Fruit fly (Drosophila melanogaster) whole organism, embryonic: Measurements from ENCODE around the gene jhamt.

Experiments
- Adf1 ChIP-seq: fragments of 200-800 bp; sonication (Bioruptor generic); IDR thresholded peaks from 2 replicates; pipeline ENCODE4 v1.3.6; 2022; ENCODE audit warnings: missing biosample characterization, missing genetic modification characterization
- Atf6 ChIP-seq: fragments of 200-800 bp; sonication (Bioruptor generic); IDR thresholded peaks from 2 replicates; pipeline ENCODE4 v1.3.6; 2022; ENCODE audit warnings: missing biosample characterization, missing genetic modification characterization
- CG10147 ChIP-seq: fragments of 200-800 bp; sonication (Bioruptor generic); optimal IDR thresholded peaks from 2 replicates; lab custom pipeline; 2019; ENCODE audit warnings: missing biosample characterization, mild to moderate bottlenecking, missing genetic modification characterization, moderate library complexity
- CG10267 ChIP-seq: fragments of 200-800 bp; sonication (Bioruptor generic); optimal IDR thresholded peaks from 2 replicates; lab custom pipeline; 2018; ENCODE audit warnings: missing biosample characterization, mild to moderate bottlenecking, missing genetic modification characterization, moderate library complexity
- CG11398 ChIP-seq: fragments of 200-800 bp; sonication (Bioruptor generic); optimal IDR thresholded peaks from 2 replicates; lab custom pipeline; 2016; ENCODE audit warnings: missing biosample characterization, missing genetic modification characterization
- CG11560 ChIP-seq: fragments of 200-800 bp; sonication (Bioruptor generic); IDR thresholded peaks from 3 replicates; pipeline ENCODE4 v1.3.6; 2022; ENCODE audit warnings: missing biosample characterization, missing genetic modification characterization
- CG12391 ChIP-seq: fragments of 200-800 bp; sonication (Bioruptor generic); optimal IDR thresholded peaks from 3 replicates; lab custom pipeline; 2018; ENCODE audit warnings: missing biosample characterization, mild to moderate bottlenecking, missing genetic modification characterization, moderate library complexity
- CG12942 ChIP-seq: fragments of 200-800 bp; sonication (Bioruptor generic); optimal IDR thresholded peaks from 3 replicates; lab custom pipeline; 2016; ENCODE audit warnings: missing biosample characterization, missing genetic modification characterization
- CG14860 ChIP-seq: fragments of 200-800 bp; sonication (Bioruptor generic); IDR thresholded peaks from 3 replicates; pipeline ENCODE4 v1.3.6; 2022; ENCODE audit warnings: missing biosample characterization, missing genetic modification characterization; ENCODE audit not compliant: partially characterized antibody
- CG15011 ChIP-seq: fragments of 200-800 bp; sonication (Bioruptor generic); optimal IDR thresholded peaks from 3 replicates; lab custom pipeline; 2018; ENCODE audit warnings: missing biosample characterization, mild to moderate bottlenecking, missing genetic modification characterization
- CG15269 ChIP-seq: fragments of 200-800 bp; sonication (Bioruptor generic); optimal IDR thresholded peaks from 2 replicates; lab custom pipeline; 2018; ENCODE audit warnings: missing biosample characterization, mild to moderate bottlenecking, missing genetic modification characterization, moderate library complexity
- CG1529 ChIP-seq: fragments of 200-800 bp; sonication (Bioruptor generic); optimal IDR thresholded peaks from 3 replicates; lab custom pipeline; 2018; ENCODE audit warnings: missing biosample characterization, missing genetic modification characterization
- CG16815 ChIP-seq: fragments of 200-800 bp; sonication (Bioruptor generic); optimal IDR thresholded peaks from 3 replicates; lab custom pipeline; 2017; ENCODE audit warnings: missing biosample characterization, mild to moderate bottlenecking, missing genetic modification characterization
- CG17186 ChIP-seq: fragments of 200-800 bp; sonication (Bioruptor generic); optimal IDR thresholded peaks from 3 replicates; lab custom pipeline; 2017; ENCODE audit warnings: missing biosample characterization, missing genetic modification reagents, missing genetic modification characterization
- CG1832 ChIP-seq: fragments of 200-800 bp; sonication (Bioruptor generic); optimal IDR thresholded peaks from 2 replicates; lab custom pipeline; 2017; ENCODE audit warnings: missing biosample characterization, mild to moderate bottlenecking, missing genetic modification characterization, inconsistent platforms
- CG18599 ChIP-seq: fragments of 200-800 bp; sonication (Bioruptor generic); optimal IDR thresholded peaks from 3 replicates; lab custom pipeline; 2017; ENCODE audit warnings: missing biosample characterization, missing genetic modification characterization, mild to moderate bottlenecking, moderate library complexity, missing genetic modification reagents
- CG2199 ChIP-seq: fragments of 200-800 bp; sonication (Bioruptor generic); IDR thresholded peaks from 3 replicates; pipeline ENCODE4 v1.3.6; 2022; ENCODE audit warnings: missing biosample characterization, missing genetic modification characterization
- CG30431 ChIP-seq: fragments of 200-800 bp; sonication (Bioruptor generic); optimal IDR thresholded peaks from 2 replicates; lab custom pipeline; 2017; ENCODE audit warnings: missing biosample characterization, missing genetic modification characterization
- CG31224 ChIP-seq: fragments of 200-800 bp; sonication (Bioruptor generic); IDR thresholded peaks from 2 replicates; pipeline ENCODE4 v1.3.6; 2022; ENCODE audit warnings: missing biosample characterization, missing genetic modification characterization
- CG31441 ChIP-seq: fragments of 200-800 bp; sonication (Bioruptor generic); IDR thresholded peaks from 2 replicates; pipeline ENCODE4 v1.3.6; 2022; ENCODE audit warnings: missing biosample characterization, missing genetic modification characterization
- CG3726 ChIP-seq: fragments of 200-800 bp; sonication (Bioruptor generic); IDR thresholded peaks from 3 replicates; pipeline ENCODE4, ENCODE4 v1.3.6; 2022; ENCODE audit warnings: missing biosample characterization, missing genetic modification characterization
- CG5180 ChIP-seq: fragments of 200-800 bp; sonication (Bioruptor generic); optimal IDR thresholded peaks from 3 replicates; lab custom pipeline; 2017; ENCODE audit warnings: missing biosample characterization, missing genetic modification characterization, mild to moderate bottlenecking, moderate library complexity, missing genetic modification reagents
- CG6765 ChIP-seq: fragments of 200-800 bp; sonication (Bioruptor generic); optimal IDR thresholded peaks from 3 replicates; lab custom pipeline; 2017; ENCODE audit warnings: missing biosample characterization, mild to moderate bottlenecking, missing genetic modification characterization
- CG7987 ChIP-seq: fragments of 200-800 bp; sonication (Bioruptor generic); optimal IDR thresholded peaks from 2 replicates; lab custom pipeline; 2018; ENCODE audit warnings: missing biosample characterization, mild to moderate bottlenecking, missing genetic modification characterization, moderate library complexity
- CG8281 ChIP-seq: fragments of 200-800 bp; sonication (Bioruptor generic); optimal IDR thresholded peaks from 2 replicates; lab custom pipeline; 2018; ENCODE audit warnings: missing biosample characterization, mild to moderate bottlenecking, missing genetic modification characterization, moderate library complexity
- CG9437 ChIP-seq: fragments of 200-800 bp; sonication (Bioruptor generic); optimal IDR thresholded peaks from 2 replicates; lab custom pipeline; 2018; ENCODE audit warnings: missing biosample characterization, mild to moderate bottlenecking, missing genetic modification characterization
- Dad ChIP-seq: fragments of 200-800 bp; sonication (Bioruptor generic); optimal IDR thresholded peaks from 3 replicates; lab custom pipeline; 2016; ENCODE audit warnings: missing biosample characterization, missing genetic modification characterization
- Dek ChIP-seq: fragments of 200-800 bp; sonication (Bioruptor generic); optimal IDR thresholded peaks from 3 replicates; lab custom pipeline; 2019; ENCODE audit warnings: missing biosample characterization, mild to moderate bottlenecking, missing genetic modification characterization, moderate library complexity
- HHEX ChIP-seq: fragments of 200-800 bp; sonication (Bioruptor generic); optimal IDR thresholded peaks from 3 replicates; lab custom pipeline; 2017; ENCODE audit warnings: missing biosample characterization, mild to moderate bottlenecking, missing genetic modification characterization, missing genetic modification reagents
- Lpt ChIP-seq: fragments of >200 bp; optimal IDR thresholded peaks from 2 replicates; lab custom pipeline; 2018; ENCODE audit warnings: missing biosample characterization, missing genetic modification characterization
- Mad ChIP-seq: fragments of 200-800 bp; sonication (Bioruptor generic); optimal IDR thresholded peaks from 2 replicates; lab custom pipeline; 2016; ENCODE audit warnings: missing biosample characterization, missing genetic modification characterization
- Nf-YA ChIP-seq: fragments of 200-800 bp; sonication (Bioruptor generic); IDR thresholded peaks from 2 replicates; pipeline ENCODE4 v1.3.6; 2022; ENCODE audit warnings: missing biosample characterization, missing genetic modification characterization
- Rx ChIP-seq: fragments of 200-800 bp; sonication (Bioruptor generic); IDR thresholded peaks from 2 replicates; pipeline ENCODE4 v1.3.6; 2022; ENCODE audit warnings: missing biosample characterization, missing genetic modification characterization
- ash1 ChIP-seq: fragments of 200-800 bp; sonication (Bioruptor generic); optimal IDR thresholded peaks from 2 replicates; lab custom pipeline; 2018; ENCODE audit warnings: missing biosample characterization, mild to moderate bottlenecking, missing genetic modification characterization
- br ChIP-seq: fragments of >200 bp; optimal IDR thresholded peaks from 2 replicates; lab custom pipeline; 2017
- bsh ChIP-seq, 2 experiments: fragments of 200-800 bp; sonication (Bioruptor generic); optimal IDR thresholded peaks; 2 replicates each; lab custom pipeline; 2017 to 2018; ENCODE audit warnings: mild to moderate bottlenecking in 2 of 2, missing biosample characterization in 2 of 2, missing genetic modification characterization in 2 of 2, moderate library complexity in 1 of 2
- chinmo ChIP-seq: fragments of 200-800 bp; sonication (Bioruptor generic); IDR thresholded peaks from 4 replicates; pipeline ENCODE4 v1.3.6; 2022; ENCODE audit warnings: missing biosample characterization, missing genetic modification characterization; ENCODE audit not compliant: partially characterized antibody
- emc ChIP-seq: fragments of 200-800 bp; sonication (Bioruptor generic); optimal IDR thresholded peaks from 2 replicates; lab custom pipeline; 2016; ENCODE audit warnings: missing biosample characterization, missing genetic modification characterization
- en ChIP-seq: fragments of 200-800 bp; sonication (Bioruptor generic); optimal IDR thresholded peaks from 2 replicates; lab custom pipeline; 2016; ENCODE audit warnings: missing biosample characterization, missing genetic modification characterization
- gro ChIP-seq: fragments of 200-800 bp; sonication (Bioruptor generic); optimal IDR thresholded peaks from 2 replicates; lab custom pipeline; 2016; ENCODE audit warnings: missing biosample characterization, missing genetic modification characterization
- insv ChIP-seq, 2 experiments: fragments of 200-800 bp; sonication (Bioruptor generic); optimal IDR thresholded peaks; 3 replicates each; lab custom pipeline; 2016 to 2018; ENCODE audit warnings: missing biosample characterization in 2 of 2, missing genetic modification characterization in 2 of 2
- jing ChIP-seq: fragments of 200-800 bp; sonication (Bioruptor generic); optimal IDR thresholded peaks from 2 replicates; lab custom pipeline; 2018; ENCODE audit warnings: missing biosample characterization, mild to moderate bottlenecking, missing genetic modification characterization
- lilli ChIP-seq: fragments of 200-800 bp; sonication (Bioruptor generic); optimal IDR thresholded peaks from 3 replicates; lab custom pipeline; 2016; ENCODE audit warnings: missing biosample characterization, missing genetic modification characterization
- mam ChIP-seq: fragments of 200-800 bp; sonication (Bioruptor generic); optimal IDR thresholded peaks from 3 replicates; lab custom pipeline; 2016; ENCODE audit warnings: missing biosample characterization, missing genetic modification characterization
- nom ChIP-seq: fragments of 200-800 bp; sonication (Bioruptor generic); optimal IDR thresholded peaks from 2 replicates; lab custom pipeline; 2017; ENCODE audit warnings: missing biosample characterization, missing genetic modification characterization, mild to moderate bottlenecking, moderate library complexity, missing genetic modification reagents
- pfk ChIP-seq: fragments of 200-800 bp; sonication (Bioruptor generic); optimal IDR thresholded peaks from 2 replicates; lab custom pipeline; 2018; ENCODE audit warnings: missing biosample characterization, mild to moderate bottlenecking, missing genetic modification characterization, moderate library complexity
- sc ChIP-seq, 3 experiments: fragments of >200 bp in 2 of 3; fragments of 200-800 bp in 1 of 3; sonication (Bioruptor generic) in 1 of 3; optimal IDR thresholded peaks; 2 replicates in 2 of 3; 3 replicates in 1 of 3; lab custom pipeline; 2017; ENCODE audit warnings: mild to moderate bottlenecking in 1 of 3, missing biosample characterization in 1 of 3, missing genetic modification characterization in 1 of 3, missing genetic modification reagents in 1 of 3
- sim ChIP-seq: fragments of 200-800 bp; sonication (Bioruptor generic); IDR thresholded peaks from 2 replicates; pipeline ENCODE4 v1.3.6; 2022; ENCODE audit warnings: missing biosample characterization, missing genetic modification characterization
- sr ChIP-seq: fragments of 200-800 bp; sonication (Bioruptor generic); IDR thresholded peaks from 3 replicates; pipeline ENCODE4 v1.3.6; 2022; ENCODE audit warnings: missing biosample characterization, missing genetic modification characterization
- tup ChIP-seq: fragments of 200-800 bp; sonication (Bioruptor generic); optimal IDR thresholded peaks from 2 replicates; lab custom pipeline; 2016; ENCODE audit warnings: missing biosample characterization, mild to moderate bottlenecking, missing genetic modification characterization, moderate library complexity
- wdn ChIP-seq: fragments of 200-800 bp; sonication (Bioruptor generic); IDR thresholded peaks from 2 replicates; pipeline ENCODE4 v1.3.6; 2022; ENCODE audit warnings: missing biosample characterization, missing genetic modification characterization

The jhamt gene

dm6 chr2L:16329102-16329520, 36.6 kb upstream of the jhamt start, which contains the start of gene mRpL4 (continued):
- TF ChIP-seq emc (no peak), Adf1 (no peak), CG7987 (GFP tag; lab: Kevin White, UChicago) (peak; percentile 8), wdn (GFP tag; lab: Robert Waterston, UW) (peak; percentile 18; the same call in 1 of the 2 replicates), CG18599 (GFP tag; lab: Kevin White, UChicago) (no peak), sim (GFP tag; lab: Robert Waterston, UW) (no peak), CG17186 (GFP tag; lab: Kevin White, UChicago) (peak; percentile 84), CG1832 (GFP tag; lab: Kevin White, UChicago) (no peak), Mad (GFP tag; lab: Kevin White, UChicago) (no peak), sc (optimal IDR thresholded peaks at IDR 0.05; lab: Kevin White, UChicago) (no peak), sc (GFP tag; optimal IDR thresholded peaks at IDR 0.05; lab: Kevin White, UChicago) (peak; percentile 13), Atf6 (peak; percentile 42; the same call in 1 of the 2 replicates), CG12942 (GFP tag; lab: Kevin White, UChicago) (peak; percentile 78), Nf-YA (no peak), en (GFP tag; lab: Kevin White, UChicago) (peak; percentile 15), tup (GFP tag; lab: Kevin White, UChicago) (no peak), Dad (GFP tag; lab: Kevin White, UChicago) (peak; percentile 69), CG1529 (GFP tag; lab: Kevin White, UChicago) (no peak), CG31441 (GFP tag; lab: Robert Waterston, UW) (no peak), CG8281 (tag; lab: Kevin White, UChicago) (no peak), CG15011 (GFP tag; lab: Kevin White, UChicago) (no peak), CG2199 (GFP tag; lab: Robert Waterston, UW) (peak; percentile 87), CG3726 (GFP tag; lab: Robert Waterston, UW) (no peak), sr (no peak), CG31224 (GFP tag; lab: Robert Waterston, UW) (peak; percentile 66), CG5180 (no peak), CG15269 (no peak), nom (GFP tag; lab: Kevin White, UChicago) (no peak), Lpt (GFP tag; lab: Kevin White, UChicago) (no peak), pfk (no peak), HHEX (GFP tag; lab: Kevin White, UChicago) (peak; percentile 11), CG30431 (GFP tag; lab: Kevin White, UChicago) (no peak), insv (GFP tag; optimal IDR thresholded peaks at IDR 0.05; lab: Kevin White, UChicago) (no peak), ash1 (GFP tag; lab: Kevin White, UChicago) (no peak), bsh (GFP tag; optimal IDR thresholded peaks at IDR 0.05; lab: Kevin White, UChicago) (peak in 1 of 2 experiments; percentile 64), CG6765 (GFP tag; lab: Kevin White, UChicago) (no peak), CG9437 (GFP tag; lab: Kevin White, UChicago) (peak; percentile 27), CG12391 (tag; lab: Kevin White, UChicago) (peak; percentile 72), mam (GFP tag; lab: Kevin White, UChicago) (peak; percentile 87), CG10267 (tag; lab: Kevin White, UChicago) (peak; percentile 67), lilli (GFP tag; lab: Kevin White, UChicago) (peak; percentile 87), Rx (GFP tag; lab: Robert Waterston, UW) (peak; percentile 66), Dek (tag; lab: Kevin White, UChicago) (peak; percentile 62), CG11398 (peak; percentile 58), gro (GFP tag; lab: Kevin White, UChicago) (peak; percentile 68), CG11560 (tag; lab: Robert Waterston, UW) (no peak), CG14860 (GFP tag; lab: Robert Waterston, UW) (peak; percentile 99), br (lab: Kevin White, UChicago) (no peak), CG10147 (GFP tag; lab: Kevin White, UChicago) (no peak), chinmo (GFP tag; lab: Robert Waterston, UW) (peak; percentile 98), jing (no peak), CG16815 (GFP tag; lab: Kevin White, UChicago) (peak; percentile 42)
